Worm (Caenorhabditis elegans) whole organism, L4/young adult: ENCODE data around the gene hlh-26.

ENCODE experiments used
- W03F9.2 ChIP-seq: fragments of 150-350 bp; optimal IDR thresholded peaks from 2 replicates; lab custom pipeline; 2014; ENCODE audit warnings: missing biosample characterization, missing genetic modification characterization
- dao-5 ChIP-seq: sonication (generic microtip); optimal IDR thresholded peaks from 2 replicates; lab custom pipeline; 2016; ENCODE audit warnings: missing genotype, missing genetic modification characterization, moderate library complexity, missing compliant biosample characterization
- him-1 ChIP-seq: sonication (generic microtip); optimal IDR thresholded peaks from 2 replicates; lab custom pipeline; 2016; ENCODE audit warnings: missing genotype, missing genetic modification reagents, missing genetic modification characterization, missing compliant biosample characterization

- TF ChIP-seq dao-5 (no peak), him-1 (tag; lab: Kevin White, UChicago) (no peak), W03F9.2 (tag; lab: Kevin White, UChicago) (no peak)
Observed at ce11 chrII:5565082-5565623, 31.6 kb upstream of the hlh-26 start.
